Worm (Caenorhabditis elegans) whole organism, midembryonic: ENCODE data around the gene C05D12.2.

Experiments
- T22C8.4 ChIP-seq: fragments of 200-800 bp; sonication (Bioruptor generic); IDR thresholded peaks from 2 replicates; pipeline ENCODE4 v1.3.6; 2022; ENCODE audit warnings: missing genetic modification characterization, missing compliant biosample characterization
- cog-1 ChIP-seq: sonication (generic microtip); optimal IDR thresholded peaks from 2 replicates; lab custom pipeline; 2016; ENCODE audit warnings: missing genetic modification characterization, missing compliant biosample characterization
- flt-1 ChIP-seq: fragments of 200-800 bp; sonication (Bioruptor generic); IDR thresholded peaks from 2 replicates; pipeline ENCODE4 v1.3.6; 2022; ENCODE audit warnings: missing genetic modification characterization, missing compliant biosample characterization
- klf-2 ChIP-seq: fragments of 200-800 bp; sonication (Bioruptor generic); conservative IDR thresholded peaks from 2 replicates; pipeline ENCODE4 v1.3.6; 2022; ENCODE audit warnings: missing genetic modification reagents, missing genetic modification characterization, missing compliant biosample characterization
- med-1 ChIP-seq: sonication (generic microtip); optimal IDR thresholded peaks from 2 replicates; lab custom pipeline; 2017; ENCODE audit warnings: missing genetic modification characterization, mild to moderate bottlenecking, missing compliant biosample characterization, antibody characterized with exemption, missing genetic modification reagents; ENCODE audit not compliant: insufficient read depth
- ref-1 ChIP-seq: fragments of 200-800 bp; sonication (Bioruptor generic); conservative IDR thresholded peaks from 2 replicates; pipeline ENCODE4 v1.3.6; 2022; ENCODE audit warnings: missing genetic modification reagents, missing genetic modification characterization, missing compliant biosample characterization
- tab-1 ChIP-seq: fragments of 200-800 bp; sonication (Bioruptor generic); IDR thresholded peaks from 2 replicates; pipeline ENCODE4 v1.3.6; 2022; ENCODE audit warnings: missing genetic modification characterization, missing compliant biosample characterization
- ztf-23 ChIP-seq: fragments of 200-800 bp; sonication (Bioruptor generic); IDR thresholded peaks from 2 replicates; pipeline ENCODE4 v1.3.6; 2022; ENCODE audit warnings: missing genetic modification reagents, missing genetic modification characterization, missing compliant biosample characterization
- ztf-29 ChIP-seq: fragments of 200-800 bp; sonication (Bioruptor generic); IDR thresholded peaks from 2 replicates; pipeline ENCODE4 v1.3.6; 2022; ENCODE audit warnings: missing genetic modification reagents, missing genetic modification characterization, missing compliant biosample characterization

The C05D12.2 gene

ce11 chrII:11392390-11392789 lies 25.7 kb upstream of the C05D12.2 start:
- TF ChIP-seq ztf-23 (GFP tag; lab: Robert Waterston, UW): no peak
- TF ChIP-seq flt-1 (GFP tag; lab: Robert Waterston, UW): no peak
- no peak for TF ChIP-seq T22C8.4 (GFP tag; lab: Robert Waterston, UW)
- no peak for TF ChIP-seq med-1 (GFP tag; lab: Kevin White, UChicago)
- TF ChIP-seq ref-1 (GFP tag; lab: Robert Waterston, UW): no peak
- no peak for TF ChIP-seq tab-1 (GFP tag; lab: Robert Waterston, UW)
- no peak for TF ChIP-seq cog-1 (tag; lab: Kevin White, UChicago)
- TF ChIP-seq ztf-29: no peak
- TF ChIP-seq klf-2: no peak

DNA sequence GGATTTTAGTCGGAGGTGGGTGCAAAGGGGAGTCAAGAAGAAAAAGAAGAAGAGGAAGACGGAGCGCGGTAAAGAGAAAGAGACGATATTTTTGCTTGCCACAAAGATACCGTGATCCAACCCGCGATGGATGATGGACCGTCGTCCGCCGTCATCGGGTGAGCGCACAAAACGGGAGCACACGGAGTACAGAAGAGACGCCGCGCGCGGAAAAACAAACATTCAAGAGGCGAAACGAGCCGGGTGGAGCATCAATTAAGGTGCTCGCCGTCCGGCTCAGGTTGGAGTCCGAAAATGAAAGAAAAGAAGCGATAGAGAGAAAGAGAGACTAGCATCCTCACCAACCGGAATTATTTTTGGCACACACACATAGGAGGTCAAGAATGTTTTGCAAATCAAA lies 24.3 kb upstream of the C05D12.2 start:
- TF ChIP-seq tab-1 (GFP tag; lab: Robert Waterston, UW): no peak
- no peak for TF ChIP-seq ztf-23 (GFP tag; lab: Robert Waterston, UW)

ce11 chrII:11396217-11396616 lies 21.9 kb upstream of the C05D12.2 start:
- TF ChIP-seq ref-1 (GFP tag; lab: Robert Waterston, UW) (no peak), flt-1 (GFP tag; lab: Robert Waterston, UW) (peak; percentile 22; the same call in 1 of the 2 replicates), tab-1 (GFP tag; lab: Robert Waterston, UW) (0 out of 2 replicates have a peak, but pooled peaks have one; percentile 23), med-1 (GFP tag; lab: Kevin White, UChicago) (no peak), cog-1 (tag; lab: Kevin White, UChicago) (no peak), ztf-29 (no peak)

- TF ChIP-seq ztf-23 (GFP tag; lab: Robert Waterston, UW) (0 out of 2 replicates have a peak, but pooled peaks have one; percentile 58), tab-1 (GFP tag; lab: Robert Waterston, UW) (0 out of 2 replicates have a peak, but pooled peaks have one; percentile 44), flt-1 (GFP tag; lab: Robert Waterston, UW) (no peak)
These were observed 19.3 kb upstream of the C05D12.2 start for ce11 chrII:11398787-11399186.

DNA sequence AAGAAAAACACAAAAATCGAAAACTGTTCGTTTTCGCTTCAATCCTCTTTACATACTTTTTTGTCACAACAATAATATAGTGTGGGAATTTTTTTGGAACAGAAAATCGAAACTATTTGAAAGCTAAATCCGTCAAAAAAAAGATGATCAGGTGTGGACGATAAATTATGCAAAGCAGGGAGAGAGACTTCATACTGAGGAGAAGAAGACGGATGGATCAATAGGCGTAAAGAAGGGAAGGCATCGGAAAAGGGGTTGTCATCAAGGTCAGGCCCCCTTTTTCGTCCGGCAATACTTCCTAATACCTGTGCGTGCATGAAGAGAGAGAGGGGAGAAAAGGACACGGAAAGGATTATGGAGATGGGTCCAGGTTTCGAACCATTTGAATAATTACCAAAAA lies 17.7 kb upstream of the C05D12.2 start:
- no peak for TF ChIP-seq klf-2
- TF ChIP-seq ref-1 (GFP tag; lab: Robert Waterston, UW): no peak
- no peak for TF ChIP-seq flt-1 (GFP tag; lab: Robert Waterston, UW)
- TF ChIP-seq tab-1 (GFP tag; lab: Robert Waterston, UW): no peak
- no peak for TF ChIP-seq ztf-23 (GFP tag; lab: Robert Waterston, UW)
- no peak for TF ChIP-seq cog-1 (tag; lab: Kevin White, UChicago)
- TF ChIP-seq ztf-29: no peak
- TF ChIP-seq med-1 (GFP tag; lab: Kevin White, UChicago): no peak
- TF ChIP-seq T22C8.4 (GFP tag; lab: Robert Waterston, UW): no peak

- TF ChIP-seq flt-1 (GFP tag; lab: Robert Waterston, UW): no peak
- TF ChIP-seq ref-1 (GFP tag; lab: Robert Waterston, UW): no peak
- no peak for TF ChIP-seq med-1 (GFP tag; lab: Kevin White, UChicago)
- no peak for TF ChIP-seq cog-1 (tag; lab: Kevin White, UChicago)
- TF ChIP-seq tab-1 (GFP tag; lab: Robert Waterston, UW): no peak
- TF ChIP-seq klf-2: no peak
- TF ChIP-seq T22C8.4 (GFP tag; lab: Robert Waterston, UW): no peak
These were observed 8.4 kb upstream of the C05D12.2 start, which contains the start of gene C05D12.7 for ce11 chrII:11409678-11410133. Gene C05D12.7 (plus strand): TSS chrII:11410083.

ce11 chrII:11415672-11416071 lies 2.4 kb upstream of the C05D12.2 start, which contains the start of gene C05D12.1:
Gene C05D12.1 (minus strand): TSS chrII:11415772.
- TF ChIP-seq tab-1 (GFP tag; lab: Robert Waterston, UW): no peak
- TF ChIP-seq ref-1 (GFP tag; lab: Robert Waterston, UW): no peak
- TF ChIP-seq med-1 (GFP tag; lab: Kevin White, UChicago): no peak
- TF ChIP-seq klf-2: no peak
- TF ChIP-seq ztf-29: no peak
- no peak for TF ChIP-seq ztf-23 (GFP tag; lab: Robert Waterston, UW)
- TF ChIP-seq cog-1 (tag; lab: Kevin White, UChicago): no peak
- TF ChIP-seq flt-1 (GFP tag; lab: Robert Waterston, UW): no peak
- no peak for TF ChIP-seq T22C8.4 (GFP tag; lab: Robert Waterston, UW)

DNA sequence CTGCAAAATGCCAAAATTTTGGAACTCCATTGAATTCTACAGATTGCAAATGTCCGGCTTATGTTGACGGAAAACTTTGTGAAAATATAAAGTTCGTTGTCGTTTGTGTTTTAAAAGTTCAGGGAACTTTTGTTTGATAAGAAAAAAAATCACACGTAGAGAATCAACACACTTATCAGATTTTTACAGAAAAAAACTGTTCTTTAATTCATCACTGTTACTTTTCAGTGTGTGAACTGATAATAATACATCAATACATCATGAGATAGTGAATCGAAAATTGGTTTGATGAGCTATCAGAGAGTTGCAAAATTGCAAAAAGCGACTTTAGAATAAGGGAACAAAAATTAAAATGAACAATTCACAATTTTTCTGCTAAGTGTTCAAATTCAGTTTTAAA lies 377 bp downstream of the C05D12.2 start:
- TF ChIP-seq ztf-23 (GFP tag; lab: Robert Waterston, UW) (no peak), flt-1 (GFP tag; lab: Robert Waterston, UW) (no peak), ref-1 (GFP tag; lab: Robert Waterston, UW) (no peak), T22C8.4 (GFP tag; lab: Robert Waterston, UW) (no peak), ztf-29 (no peak), med-1 (GFP tag; lab: Kevin White, UChicago) (no peak), cog-1 (tag; lab: Kevin White, UChicago) (no peak), klf-2 (no peak), tab-1 (GFP tag; lab: Robert Waterston, UW) (no peak)

DNA sequence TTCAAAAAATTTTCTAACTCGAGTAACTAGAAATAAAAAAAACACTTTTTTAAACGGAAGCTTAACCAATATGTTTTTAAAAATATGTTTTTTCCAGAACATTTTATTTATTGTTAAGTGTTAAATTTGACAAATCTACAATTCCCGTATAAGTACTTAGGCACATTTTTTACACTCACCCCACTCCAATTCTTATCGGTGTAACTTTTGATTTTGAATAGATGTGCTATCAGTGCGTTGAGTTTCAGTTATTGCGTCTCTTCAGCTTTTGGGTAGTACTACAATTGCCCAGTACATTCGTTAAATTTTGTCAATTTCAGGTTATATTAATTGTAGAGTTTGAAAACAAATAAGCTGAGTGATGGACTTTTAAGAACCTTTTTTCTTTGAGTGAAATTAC lies 5.9 kb downstream of the C05D12.2 start:
- TF ChIP-seq med-1 (GFP tag; lab: Kevin White, UChicago) (no peak), ztf-29 (no peak), cog-1 (tag; lab: Kevin White, UChicago) (no peak), tab-1 (GFP tag; lab: Robert Waterston, UW) (no peak), ztf-23 (GFP tag; lab: Robert Waterston, UW) (no peak), ref-1 (GFP tag; lab: Robert Waterston, UW) (no peak), T22C8.4 (GFP tag; lab: Robert Waterston, UW) (no peak), klf-2 (no peak), flt-1 (GFP tag; lab: Robert Waterston, UW) (no peak)
